Worm (Caenorhabditis elegans): ENCODE measurements around the gene fipr-2.

DNA sequence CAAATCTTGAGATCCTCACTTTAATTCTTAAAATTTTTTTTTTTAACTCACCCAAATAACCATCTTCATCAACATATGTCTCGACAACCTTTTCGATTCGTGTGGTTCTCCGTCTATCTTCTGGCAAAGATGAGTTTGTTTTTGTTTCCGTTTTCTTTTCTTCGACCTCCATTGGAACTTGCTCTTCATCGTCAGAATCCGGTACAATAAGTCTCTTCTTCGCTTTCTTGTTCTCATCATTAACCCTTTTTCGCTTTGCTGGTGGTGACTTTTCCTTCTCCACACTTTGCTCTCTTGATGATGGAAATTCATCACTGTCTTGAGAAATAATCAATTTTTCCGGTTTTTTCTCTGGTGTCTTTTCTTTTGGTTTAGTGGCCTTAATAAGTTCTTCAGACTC, 49.1 kb upstream of the fipr-2 start:
- TF ChIP-seq dao-5 (tag; optimal IDR thresholded peaks at IDR 0.05) (no peak), W03F9.2 (tag; optimal IDR thresholded peaks at IDR 0.05) (no peak), him-1 (tag; optimal IDR thresholded peaks at IDR 0.05) (no peak)
